Fruit fly (Drosophila melanogaster): ENCODE data around the gene Scox.

Scox gene

dm6 chr2L:4930541-4930940 lies 38.2 kb downstream of the Scox start:
- no peak for TF ChIP-seq Sox102F (GFP tag; optimal IDR thresholded peaks at IDR 0.05)
- TF ChIP-seq CG8119 (GFP tag; IDR thresholded peaks at IDR 0.05), result peak; percentile 60; the same call in 2 of the 3 replicates
- peak; percentile 56 for TF ChIP-seq Eip78C (GFP tag)
- TF ChIP-seq Sox15 (GFP tag; optimal IDR thresholded peaks at IDR 0.05), result no peak
- TF ChIP-seq CG10631 (GFP tag; optimal IDR thresholded peaks at IDR 0.05), result no peak
- TF ChIP-seq CG15336 (GFP tag; IDR thresholded peaks at IDR 0.05), result peak; percentile 66; the same call in 1 of the 2 replicates
- TF ChIP-seq spab (GFP tag; optimal IDR thresholded peaks at IDR 0.05), result no peak
- peak; percentile 9 for TF ChIP-seq acj6 (GFP tag; optimal IDR thresholded peaks at IDR 0.05)
- no peak for TF ChIP-seq Ets21C (GFP tag; optimal IDR thresholded peaks at IDR 0.05)
- peak; percentile 61; the same call in 2 of the 3 replicates for TF ChIP-seq CG6163 (GFP tag; IDR thresholded peaks at IDR 0.05)
- TF ChIP-seq Sox14 (GFP tag; optimal IDR thresholded peaks at IDR 0.05), result no peak
- TF ChIP-seq svp (GFP tag), result no peak
- TF ChIP-seq CG9139 (GFP tag; optimal IDR thresholded peaks at IDR 0.05), result no peak
- TF ChIP-seq Lpt (GFP tag; optimal IDR thresholded peaks at IDR 0.05), result no peak
- TF ChIP-seq eg (GFP tag; IDR thresholded peaks at IDR 0.05), result peak; percentile 77
- TF ChIP-seq Hr4 (GFP tag; optimal IDR thresholded peaks at IDR 0.05), result peak; percentile 11
- TF ChIP-seq fd59A (GFP tag; optimal IDR thresholded peaks at IDR 0.05), result no peak
- TF ChIP-seq Eip93F (GFP tag; optimal IDR thresholded peaks at IDR 0.05), result no peak
- TF ChIP-seq CG31627 (GFP tag; optimal IDR thresholded peaks at IDR 0.05), result no peak
- peak; percentile 11 for TF ChIP-seq CG32006 (GFP tag; optimal IDR thresholded peaks at IDR 0.05)
- no peak for TF ChIP-seq OdsH (GFP tag; optimal IDR thresholded peaks at IDR 0.05)

- TF ChIP-seq CG8319 (GFP tag; optimal IDR thresholded peaks at IDR 0.05), result no peak
- no peak for TF ChIP-seq CG32006 (GFP tag; optimal IDR thresholded peaks at IDR 0.05)
- no peak for TF ChIP-seq CG11762 (GFP tag; optimal IDR thresholded peaks at IDR 0.05; ENCODE audit: insufficient read depth)
- no peak for TF ChIP-seq CG6808 (GFP tag; optimal IDR thresholded peaks at IDR 0.05)
- peak; percentile 30 for TF ChIP-seq Eip78C (GFP tag)
- TF ChIP-seq fd59A (GFP tag; optimal IDR thresholded peaks at IDR 0.05), result no peak
- no peak for TF ChIP-seq salr (GFP tag; optimal IDR thresholded peaks at IDR 0.05)
- no peak for TF ChIP-seq CG10669 (GFP tag; optimal IDR thresholded peaks at IDR 0.05)
- TF ChIP-seq CG6163 (GFP tag; IDR thresholded peaks at IDR 0.05), result 0 out of 3 replicates have a peak, but pooled peaks have one; percentile 21
- TF ChIP-seq dac (GFP tag; optimal IDR thresholded peaks at IDR 0.05), result no peak
- no peak for TF ChIP-seq OdsH (GFP tag; optimal IDR thresholded peaks at IDR 0.05)
- TF ChIP-seq CG10631 (GFP tag; optimal IDR thresholded peaks at IDR 0.05), result no peak
- TF ChIP-seq CG16779 (tag; optimal IDR thresholded peaks at IDR 0.05), result peak; percentile 19
- TF ChIP-seq CG34406 (GFP tag; optimal IDR thresholded peaks at IDR 0.05), result no peak
- TF ChIP-seq CG15336 (GFP tag; IDR thresholded peaks at IDR 0.05), result no peak
- no peak for TF ChIP-seq CG31627 (GFP tag; optimal IDR thresholded peaks at IDR 0.05)
- TF ChIP-seq Ets96B (tag; optimal IDR thresholded peaks at IDR 0.05), result no peak
- no peak for TF ChIP-seq pdm3 (GFP tag; optimal IDR thresholded peaks at IDR 0.05)
- TF ChIP-seq eg (GFP tag; IDR thresholded peaks at IDR 0.05), result peak; percentile 42; the same call in 1 of the 3 replicates
- TF ChIP-seq Sox102F (GFP tag; optimal IDR thresholded peaks at IDR 0.05), result no peak
Measured at dm6 chr2L:4928340-4928739, 40.4 kb downstream of the Scox start.

Measured in whole organism, prepupa.